Fruit fly (Drosophila melanogaster): ENCODE measurements around the gene CG8945.

Gene CG8945

dm6 chrX:17107401-17107916 is 20.0 kb upstream of the CG8945 start, which contains the start of gene CG5004 (continued):
- TF ChIP-seq CG10366 (GFP tag; IDR thresholded peaks at IDR 0.05) (no peak), slbo (GFP tag; IDR thresholded peaks at IDR 0.05) (no peak), CG17912 (GFP tag; optimal IDR thresholded peaks at IDR 0.05) (no peak), Meics (GFP tag; optimal IDR thresholded peaks at IDR 0.05) (no peak), CG6175 (GFP tag; IDR thresholded peaks at IDR 0.05) (no peak), CG12391 (tag; optimal IDR thresholded peaks at IDR 0.05) (peak; percentile 10), dmrt11E (tag; optimal IDR thresholded peaks at IDR 0.05) (no peak), Lhr (GFP tag; optimal IDR thresholded peaks at IDR 0.05) (peak; percentile 51), CG43689 (GFP tag; IDR thresholded peaks at IDR 0.05) (no peak), Oli (tag; optimal IDR thresholded peaks at IDR 0.05) (no peak), vnd (GFP tag; IDR thresholded peaks at IDR 0.05; ENCODE audit: partially characterized antibody) (0 out of 3 replicates have a peak, but pooled peaks have one; percentile 25), CG6689 (GFP tag; IDR thresholded peaks at IDR 0.05) (no peak), Lim3 (GFP tag; IDR thresholded peaks at IDR 0.05) (no peak), Doc3 (GFP tag; IDR thresholded peaks at IDR 0.05; ENCODE audit: partially characterized antibody) (0 out of 3 replicates have a peak, but pooled peaks have one; percentile 33), CG10543 (GFP tag; optimal IDR thresholded peaks at IDR 0.05) (no peak), CG10321 (GFP tag; IDR thresholded peaks at IDR 0.05) (no peak), fd96Cb (tag; optimal IDR thresholded peaks at IDR 0.05) (no peak), ash1 (GFP tag; optimal IDR thresholded peaks at IDR 0.05) (no peak), CG17802 (tag; optimal IDR thresholded peaks at IDR 0.05) (no peak), CG16815 (GFP tag; optimal IDR thresholded peaks at IDR 0.05) (no peak), CG31365 (tag; optimal IDR thresholded peaks at IDR 0.05) (no peak), CG11456 (GFP tag; IDR thresholded peaks at IDR 0.05) (no peak), wek (GFP tag; optimal IDR thresholded peaks at IDR 0.05) (peak; percentile 35), CG4854 (GFP tag; optimal IDR thresholded peaks at IDR 0.05) (no peak), CG3065 (GFP tag; optimal IDR thresholded peaks at IDR 0.05) (no peak), Dek (tag; optimal IDR thresholded peaks at IDR 0.05) (no peak), crc (GFP tag; optimal IDR thresholded peaks at IDR 0.05) (no peak), sim (GFP tag; IDR thresholded peaks at IDR 0.05) (no peak), ham (GFP tag; IDR thresholded peaks at IDR 0.05) (no peak), CG14710 (tag; optimal IDR thresholded peaks at IDR 0.05) (no peak), CG15269 (tag; optimal IDR thresholded peaks at IDR 0.05) (no peak), dm (GFP tag; optimal IDR thresholded peaks at IDR 0.05) (no peak), Hsf (GFP tag; optimal IDR thresholded peaks at IDR 0.05) (no peak), Dref (GFP tag; IDR thresholded peaks at IDR 0.05) (peak; percentile 61), CG7786 (GFP tag; optimal IDR thresholded peaks at IDR 0.05) (no peak), HLH4C (GFP tag; IDR thresholded peaks at IDR 0.05; ENCODE audit: partially characterized antibody) (0 out of 3 replicates have a peak, but pooled peaks have one; percentile 38), CG9215 (GFP tag; IDR thresholded peaks at IDR 0.05) (no peak), sd (tag; optimal IDR thresholded peaks at IDR 0.05) (peak; percentile 72), CG18764 (GFP tag; optimal IDR thresholded peaks at IDR 0.05) (no peak), Xrp1 (GFP tag; IDR thresholded peaks at IDR 0.05) (no peak), NC2α (GFP tag; optimal IDR thresholded peaks at IDR 0.05) (no peak), CG10959 (GFP tag; IDR thresholded peaks at IDR 0.05) (no peak), chn (GFP tag; optimal IDR thresholded peaks at IDR 0.05) (no peak), zfh1 (GFP tag; IDR thresholded peaks at IDR 0.05) (no peak), CG8359 (GFP tag; optimal IDR thresholded peaks at IDR 0.05; ENCODE audit: borderline replicate concordance) (no peak), CG2129 (GFP tag; IDR thresholded peaks at IDR 0.05; ENCODE audit: partially characterized antibody) (no peak), psq (GFP tag; optimal IDR thresholded peaks at IDR 0.05) (no peak), zen (tag; optimal IDR thresholded peaks at IDR 0.05) (no peak), CG5245 (GFP tag; optimal IDR thresholded peaks at IDR 0.05) (no peak), cg (GFP tag; optimal IDR thresholded peaks at IDR 0.05) (peak; percentile 70), Lpt (GFP tag; optimal IDR thresholded peaks at IDR 0.05) (no peak)
